Fruit fly (Drosophila melanogaster) whole organism, pupa: ENCODE data around the gene indra.

ENCODE experiments used
- CG10348 ChIP-seq: fragments of 200-800 bp; sonication (Bioruptor generic); IDR thresholded peaks from 2 replicates; pipeline ENCODE4 v1.3.6; 2022; ENCODE audit warnings: missing biosample characterization, missing genetic modification characterization
- CG12605 ChIP-seq: fragments of 200-800 bp; sonication (Bioruptor generic); IDR thresholded peaks from 2 replicates; pipeline ENCODE4 v1.3.6; 2022; ENCODE audit warnings: missing biosample characterization, missing genetic modification characterization
- CG15710 ChIP-seq: fragments of 200-800 bp; sonication (Bioruptor generic); optimal IDR thresholded peaks from 2 replicates; lab custom pipeline; 2018; ENCODE audit warnings: missing biosample characterization, mild to moderate bottlenecking, missing genetic modification characterization, moderate library complexity
- CG32121 ChIP-seq: fragments of 200-800 bp; sonication (Bioruptor generic); IDR thresholded peaks from 2 replicates; pipeline ENCODE4 v1.3.6; 2022; ENCODE audit warnings: missing biosample characterization, missing genetic modification characterization
- CG8301 ChIP-seq: fragments of 200-800 bp; sonication (Bioruptor generic); optimal IDR thresholded peaks from 2 replicates; lab custom pipeline; 2018; ENCODE audit warnings: missing biosample characterization, mild to moderate bottlenecking, missing genetic modification characterization
- CG9948 ChIP-seq: fragments of 200-800 bp; sonication (Bioruptor generic); optimal IDR thresholded peaks from 2 replicates; lab custom pipeline; 2018; ENCODE audit warnings: missing biosample characterization, mild to moderate bottlenecking, missing genetic modification characterization, moderate library complexity
- D1 ChIP-seq: fragments of 200-800 bp; sonication (Bioruptor generic); optimal IDR thresholded peaks from 2 replicates; lab custom pipeline; 2018; ENCODE audit warnings: missing biosample characterization, mild to moderate bottlenecking, missing genetic modification characterization, moderate library complexity
- EcR ChIP-seq: fragments of 200-800 bp; sonication (Bioruptor generic); optimal IDR thresholded peaks from 3 replicates; lab custom pipeline; 2019; ENCODE audit warnings: missing biosample characterization, missing genetic modification characterization, mild to moderate bottlenecking, moderate library complexity, missing genetic modification reagents
- Ets98B ChIP-seq: fragments of 200-800 bp; sonication (Bioruptor generic); IDR thresholded peaks from 2 replicates; pipeline ENCODE4 v1.3.6; 2022; ENCODE audit warnings: missing biosample characterization, missing genetic modification characterization
- Pif1B ChIP-seq: fragments of 200-800 bp; sonication (Bioruptor generic); optimal IDR thresholded peaks from 3 replicates; lab custom pipeline; 2016; ENCODE audit warnings: missing biosample characterization, missing genetic modification characterization
- Snoo ChIP-seq: fragments of 200-800 bp; sonication (Bioruptor generic); optimal IDR thresholded peaks from 3 replicates; lab custom pipeline; 2017; ENCODE audit warnings: missing biosample characterization, mild to moderate bottlenecking, missing genetic modification characterization, inconsistent platforms
- gl ChIP-seq: fragments of 200-800 bp; sonication (Bioruptor generic); optimal IDR thresholded peaks from 2 replicates; lab custom pipeline; 2018; ENCODE audit warnings: missing biosample characterization, mild to moderate bottlenecking, missing genetic modification characterization
- rn ChIP-seq: fragments of 200-800 bp; sonication (Bioruptor generic); IDR thresholded peaks from 2 replicates; pipeline ENCODE4 v1.3.6; 2022; ENCODE audit warnings: missing biosample characterization, missing genetic modification characterization

- TF ChIP-seq CG32121 (GFP tag; lab: Robert Waterston, UW) (0 out of 2 replicates have a peak, but pooled peaks have one; percentile 32), CG15710 (tag; lab: Kevin White, UChicago) (peak; percentile 54), EcR (GFP tag; lab: Kevin White, UChicago) (no peak), rn (peak; percentile 32; the same call in 1 of the 2 replicates), CG9948 (no peak), D1 (tag; lab: Kevin White, UChicago) (no peak), CG12605 (GFP tag; lab: Robert Waterston, UW) (0 out of 2 replicates have a peak, but pooled peaks have one; percentile 14), CG8301 (tag; lab: Kevin White, UChicago) (no peak), Snoo (tag; lab: Kevin White, UChicago) (no peak), Ets98B (peak; percentile 38; the same call in 1 of the 2 replicates), CG10348 (GFP tag; lab: Robert Waterston, UW) (no peak), Pif1B (no peak), gl (no peak)
These were observed at the start of gene indra for dm6 chr3L:1342133-1342580.
